Worm (Caenorhabditis elegans): ENCODE measurements around the gene F43C11.3.

Gene F43C11.3

DNA sequence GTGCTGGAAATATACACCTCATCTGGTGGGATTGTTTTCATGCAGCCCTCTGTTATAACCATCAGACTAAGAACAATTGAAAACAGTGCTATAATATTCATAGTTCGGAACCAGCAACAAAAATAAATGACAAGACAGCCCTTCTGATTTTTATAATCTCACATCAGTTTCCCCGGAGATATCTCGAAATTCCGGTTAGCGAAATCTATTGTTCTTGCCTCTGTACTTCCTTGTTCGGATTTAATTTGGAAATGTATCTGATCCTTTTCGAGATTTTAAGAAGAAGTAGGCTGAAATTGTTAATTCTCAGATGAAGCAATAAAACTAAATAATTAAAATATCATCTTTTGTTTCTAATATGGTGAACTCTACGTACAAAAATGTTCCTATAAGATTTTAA, 10.6 kb downstream of the F43C11.3 start, which contains the start of gene F43C11.11:
Gene F43C11.11, minus strand, starts transcription at position 101 of the 400 bp plus-strand sequence.
- no peak for TF ChIP-seq zip-8 (tag; optimal IDR thresholded peaks at IDR 0.05)
- no peak for TF ChIP-seq mep-1 (tag; optimal IDR thresholded peaks at IDR 0.05)
- TF ChIP-seq blmp-1 (tag; optimal IDR thresholded peaks at IDR 0.05), result no peak
- TF ChIP-seq nhr-12 (tag; optimal IDR thresholded peaks at IDR 0.05), result no peak
- no peak for TF ChIP-seq drap-1 (GFP tag; optimal IDR thresholded peaks at IDR 0.05)
- TF ChIP-seq unc-120 (tag; optimal IDR thresholded peaks at IDR 0.05; ENCODE audit: poor library complexity, severe bottlenecking), result no peak
- TF ChIP-seq cnd-1 (tag; optimal IDR thresholded peaks at IDR 0.05), result no peak
- no peak for TF ChIP-seq tbx-8 (GFP tag; optimal IDR thresholded peaks at IDR 0.05)
- TF ChIP-seq unc-39 (tag; optimal IDR thresholded peaks at IDR 0.05), result no peak
- TF ChIP-seq unc-62 (GFP tag; optimal IDR thresholded peaks at IDR 0.05), result no peak
- TF ChIP-seq flh-1 (GFP tag; optimal IDR thresholded peaks at IDR 0.05), result no peak
- no peak for TF ChIP-seq mls-2 (tag; optimal IDR thresholded peaks at IDR 0.05)
- TF ChIP-seq hlh-1 (tag; optimal IDR thresholded peaks at IDR 0.05), result no peak

DNA sequence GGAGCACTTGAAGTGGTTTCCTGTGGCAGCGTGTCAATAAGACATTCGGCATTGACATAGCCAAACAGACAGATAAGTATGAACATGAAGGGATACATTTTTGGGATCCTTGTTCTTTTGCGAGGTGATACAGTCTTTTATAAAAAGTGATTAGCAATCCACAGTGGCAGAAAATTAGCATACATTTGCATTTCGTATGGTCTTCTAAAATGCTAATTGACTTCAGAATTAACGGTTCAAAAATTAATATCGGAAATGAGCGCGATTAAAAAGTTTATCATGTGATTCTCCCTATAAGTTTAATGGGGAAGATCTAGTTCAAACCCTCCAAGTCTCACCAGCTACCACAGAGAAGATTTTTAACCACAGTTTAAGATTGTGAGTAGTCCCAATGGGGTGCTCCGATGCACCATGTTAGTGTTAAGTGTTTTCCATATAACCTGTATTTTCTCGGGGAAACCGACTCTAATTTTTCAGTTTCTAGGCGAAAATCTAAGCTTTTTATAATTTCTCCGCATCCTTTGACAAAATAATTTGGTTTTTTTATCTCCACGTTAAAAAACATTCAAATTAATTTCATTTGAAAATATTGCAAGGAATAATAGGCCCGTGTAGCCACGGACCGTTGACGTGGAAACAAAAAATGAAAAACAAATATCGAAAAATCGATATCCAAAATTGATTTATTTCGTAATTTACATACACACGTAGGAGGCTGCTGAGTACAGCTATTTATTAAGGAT, 13.7 kb downstream of the F43C11.3 start, which contains the start of the genes F43C11.12 and F16G10.5:
Gene F43C11.12, minus strand, starts transcription at position 101 of the 743 bp plus-strand sequence.
Gene F16G10.5, plus strand, starts transcription at position 693 of the 743 bp plus-strand sequence.
- TF ChIP-seq ham-2 (GFP tag; optimal IDR thresholded peaks at IDR 0.05) (no peak), cnd-1 (tag; optimal IDR thresholded peaks at IDR 0.05) (no peak), mls-2 (tag; optimal IDR thresholded peaks at IDR 0.05) (no peak), ceh-83 (GFP tag; optimal IDR thresholded peaks at IDR 0.05) (no peak), lin-32 (GFP tag; optimal IDR thresholded peaks at IDR 0.05) (no peak), hlh-1 (tag; optimal IDR thresholded peaks at IDR 0.05) (no peak), unc-62 (GFP tag; optimal IDR thresholded peaks at IDR 0.05) (no peak)

DNA sequence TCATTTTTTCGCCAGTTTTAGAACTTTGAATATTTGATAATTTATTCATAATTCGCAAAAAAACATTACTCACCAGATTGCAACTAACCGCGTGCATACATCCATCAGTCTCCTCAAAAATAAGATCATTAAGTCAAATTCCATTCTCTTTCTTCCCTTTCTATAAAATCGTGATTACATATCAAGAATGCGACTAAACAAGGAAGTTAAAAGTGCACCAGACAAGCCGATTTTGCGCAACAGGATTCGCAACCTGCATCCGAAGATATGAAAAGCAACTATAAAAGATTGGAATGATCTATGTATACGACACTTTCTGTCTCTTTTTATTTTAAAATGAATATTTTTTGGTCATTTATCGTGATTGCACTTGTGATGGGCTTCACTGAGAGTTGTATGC, 15.8 kb downstream of the F43C11.3 start, which contains the start of gene hpo-25:
Gene hpo-25, plus strand, starts transcription at position 301 of the 400 bp plus-strand sequence.
- TF ChIP-seq nhr-76 (tag; optimal IDR thresholded peaks at IDR 0.05) (no peak), unc-62 (GFP tag; optimal IDR thresholded peaks at IDR 0.05) (no peak), elt-1 (tag; optimal IDR thresholded peaks at IDR 0.05; ENCODE audit: borderline replicate concordance, insufficient read depth) (no peak), pha-4 (tag; optimal IDR thresholded peaks at IDR 0.05) (no peak), M03D4.4 (tag; optimal IDR thresholded peaks at IDR 0.05) (no peak), ceh-43 (GFP tag; optimal IDR thresholded peaks at IDR 0.05) (no peak), snpc-4 (tag; optimal IDR thresholded peaks at IDR 0.05) (no peak), drap-1 (GFP tag; optimal IDR thresholded peaks at IDR 0.05) (no peak), ztf-11 (tag; optimal IDR thresholded peaks at IDR 0.05) (no peak), sem-2 (GFP tag; optimal IDR thresholded peaks at IDR 0.05) (no peak), nhr-237 (tag; optimal IDR thresholded peaks at IDR 0.05) (no peak), sptf-1 (tag; optimal IDR thresholded peaks at IDR 0.05) (no peak), flh-1 (GFP tag; optimal IDR thresholded peaks at IDR 0.05) (no peak), elt-3 (tag; optimal IDR thresholded peaks at IDR 0.05) (no peak), lsy-2 (tag; optimal IDR thresholded peaks at IDR 0.05) (no peak), unc-120 (tag; optimal IDR thresholded peaks at IDR 0.05; ENCODE audit: poor library complexity, severe bottlenecking) (no peak), blmp-1 (tag; optimal IDR thresholded peaks at IDR 0.05) (no peak), ces-1 (GFP tag; optimal IDR thresholded peaks at IDR 0.05) (no peak)

DNA sequence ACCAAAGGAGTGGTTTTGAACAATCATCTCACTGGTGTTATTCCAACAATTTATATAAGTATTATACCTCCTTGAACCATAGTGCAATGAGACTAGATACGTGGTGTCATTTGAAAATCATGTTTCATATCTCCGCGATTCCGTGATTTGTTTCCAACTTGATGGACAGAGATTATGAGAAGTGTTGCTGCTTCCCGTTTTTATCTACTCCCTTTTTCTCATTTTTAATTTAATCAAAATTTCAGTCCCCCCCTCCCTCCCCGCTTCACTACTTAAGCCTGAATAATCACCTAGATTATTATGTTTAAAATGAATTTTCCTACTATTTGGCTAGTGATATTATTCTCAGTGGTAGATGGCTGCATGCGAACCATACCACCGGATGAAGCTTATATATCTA, 19.0 kb downstream of the F43C11.3 start, which contains the start of gene F16G10.3:
Gene F16G10.3, plus strand, starts transcription at position 301 of the 400 bp plus-strand sequence.
- TF ChIP-seq elt-1 (tag; optimal IDR thresholded peaks at IDR 0.05; ENCODE audit: borderline replicate concordance, insufficient read depth), result no peak
- TF ChIP-seq ceh-83 (GFP tag; optimal IDR thresholded peaks at IDR 0.05), result no peak
- no peak for TF ChIP-seq ces-1 (GFP tag; optimal IDR thresholded peaks at IDR 0.05)
- no peak for TF ChIP-seq unc-39 (tag; optimal IDR thresholded peaks at IDR 0.05)
- TF ChIP-seq nhr-237 (tag; optimal IDR thresholded peaks at IDR 0.05), result no peak
- no peak for TF ChIP-seq elt-3 (tag; optimal IDR thresholded peaks at IDR 0.05)
- no peak for TF ChIP-seq nhr-28 (tag; optimal IDR thresholded peaks at IDR 0.05)
- no peak for TF ChIP-seq ztf-11 (tag; optimal IDR thresholded peaks at IDR 0.05)
- no peak for TF ChIP-seq ham-2 (GFP tag; optimal IDR thresholded peaks at IDR 0.05)
- TF ChIP-seq sem-2 (GFP tag; optimal IDR thresholded peaks at IDR 0.05), result no peak
- TF ChIP-seq mls-2 (tag; optimal IDR thresholded peaks at IDR 0.05), result no peak
- no peak for TF ChIP-seq unc-120 (tag; optimal IDR thresholded peaks at IDR 0.05; ENCODE audit: poor library complexity, severe bottlenecking)

All from whole organism, mixed stage, embryonic.